Worm (Caenorhabditis elegans): ENCODE data around the gene prdx-2.

prdx-2 gene

DNA sequence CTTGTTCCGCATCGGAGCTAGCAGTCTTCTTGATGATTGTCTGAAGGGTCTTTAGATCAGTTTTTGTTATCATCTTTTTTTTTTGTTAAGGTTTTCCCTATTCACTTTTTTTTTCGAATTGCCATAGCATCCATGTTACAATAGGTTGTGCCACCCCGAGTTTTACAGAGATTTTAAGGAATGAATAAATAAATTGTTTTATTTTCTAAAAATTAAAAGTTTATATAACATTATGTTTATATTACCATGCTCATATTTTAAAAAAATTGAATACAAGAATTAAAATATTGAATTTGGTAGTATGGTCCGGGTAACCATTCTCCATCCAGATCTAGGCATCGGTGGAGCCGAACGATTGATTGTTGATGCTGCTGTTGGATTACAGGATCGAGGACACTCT, 3.0 kb upstream of the prdx-2 start, which contains the start of gene algn-2:
algn-2 (plus strand) TSS at position 301 of the 400 bp plus-strand sequence.
- TF ChIP-seq tra-4 (tag; optimal IDR thresholded peaks at IDR 0.05) = no peak
- no peak for TF ChIP-seq ama-1 (optimal IDR thresholded peaks at IDR 0.05)

DNA sequence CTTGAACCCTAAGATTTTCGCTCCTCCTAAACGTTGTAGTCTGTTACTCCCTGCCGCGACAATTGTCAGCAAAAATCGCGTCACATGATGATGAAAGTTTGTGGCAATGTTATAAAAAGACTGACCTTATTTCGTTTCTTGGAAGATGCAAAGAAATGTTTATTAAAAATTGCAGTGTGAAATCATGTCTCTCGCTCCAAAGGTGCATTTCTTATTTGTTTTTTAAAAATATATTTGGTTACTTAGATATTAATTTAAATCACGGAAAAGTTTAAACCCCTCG, 185 bp downstream of the prdx-2 start:
- TF ChIP-seq hmbx-1 (tag; optimal IDR thresholded peaks at IDR 0.05) (no peak), flt-1 (GFP tag; IDR thresholded peaks at IDR 0.05) (no peak), hmg-4 (GFP tag; optimal IDR thresholded peaks at IDR 0.05) (no peak), tra-4 (tag; optimal IDR thresholded peaks at IDR 0.05) (no peak), scrt-1 (GFP tag; IDR thresholded peaks at IDR 0.05) (no peak), F13C5.2 (tag; optimal IDR thresholded peaks at IDR 0.05) (no peak), sea-1 (GFP tag; conservative IDR thresholded peaks at IDR 0.05) (no peak), ama-1 (optimal IDR thresholded peaks at IDR 0.05) (no peak), ets-7 (tag; optimal IDR thresholded peaks at IDR 0.05) (no peak), pes-1 (GFP tag; IDR thresholded peaks at IDR 0.05) (no peak), ceh-13 (GFP tag; optimal IDR thresholded peaks at IDR 0.05) (no peak), tbx-37 (GFP tag; conservative IDR thresholded peaks at IDR 0.05) (no peak), aly-1 (tag; optimal IDR thresholded peaks at IDR 0.05) (no peak), tbx-11 (GFP tag; IDR thresholded peaks at IDR 0.05) (no peak), ceh-36 (tag; optimal IDR thresholded peaks at IDR 0.05) (no peak), hnd-1 (tag; optimal IDR thresholded peaks at IDR 0.05) (no peak)

ce11 chrII:5379614-5380077, 1.7 kb downstream of the prdx-2 start, which contains the start of gene pkc-3:
TSS of gene pkc-3 (plus strand) at chrII:5380027.
- TF ChIP-seq tbx-37 (GFP tag; conservative IDR thresholded peaks at IDR 0.05) = no peak
- TF ChIP-seq hmg-4 (GFP tag; optimal IDR thresholded peaks at IDR 0.05) = peak; percentile 41

ce11 chrII:5384282-5384681, 6.3 kb downstream of the prdx-2 start:
- TF ChIP-seq hmbx-1 (tag; optimal IDR thresholded peaks at IDR 0.05) (no peak), ceh-13 (GFP tag; optimal IDR thresholded peaks at IDR 0.05) (no peak), tbx-37 (GFP tag; conservative IDR thresholded peaks at IDR 0.05) (no peak), scrt-1 (GFP tag; IDR thresholded peaks at IDR 0.05) (no peak), tbx-11 (GFP tag; IDR thresholded peaks at IDR 0.05) (no peak), F13C5.2 (tag; optimal IDR thresholded peaks at IDR 0.05) (no peak), ama-1 (optimal IDR thresholded peaks at IDR 0.05) (no peak)

ce11 chrII:5387217-5387616, 9.2 kb downstream of the prdx-2 start, which contains the start of gene ccpp-6:
TSS of gene ccpp-6 (minus strand) at chrII:5387317.
- TF ChIP-seq hnd-1 (tag; optimal IDR thresholded peaks at IDR 0.05) = no peak
- TF ChIP-seq B0310.2 (tag; optimal IDR thresholded peaks at IDR 0.05) = no peak
- TF ChIP-seq ceh-36 (tag; optimal IDR thresholded peaks at IDR 0.05) = no peak
- no peak for TF ChIP-seq F13C5.2 (tag; optimal IDR thresholded peaks at IDR 0.05)
- TF ChIP-seq flt-1 (GFP tag; IDR thresholded peaks at IDR 0.05) = no peak
- TF ChIP-seq ama-1 (optimal IDR thresholded peaks at IDR 0.05) = no peak
- no peak for TF ChIP-seq hmbx-1 (tag; optimal IDR thresholded peaks at IDR 0.05)
- TF ChIP-seq ceh-13 (GFP tag; optimal IDR thresholded peaks at IDR 0.05) = no peak
- TF ChIP-seq hmg-4 (GFP tag; optimal IDR thresholded peaks at IDR 0.05) = no peak
- TF ChIP-seq sea-1 (GFP tag; conservative IDR thresholded peaks at IDR 0.05) = no peak
- TF ChIP-seq pes-1 (GFP tag; IDR thresholded peaks at IDR 0.05) = no peak

ce11 chrII:5388786-5389421, 10.9 kb downstream of the prdx-2 start, which contains the start of gene rsp-4:
TSS of gene rsp-4 (minus strand) at chrII:5388836.
- no peak for TF ChIP-seq F13C5.2 (tag; optimal IDR thresholded peaks at IDR 0.05)
- TF ChIP-seq hnd-1 (tag; optimal IDR thresholded peaks at IDR 0.05) = no peak

DNA sequence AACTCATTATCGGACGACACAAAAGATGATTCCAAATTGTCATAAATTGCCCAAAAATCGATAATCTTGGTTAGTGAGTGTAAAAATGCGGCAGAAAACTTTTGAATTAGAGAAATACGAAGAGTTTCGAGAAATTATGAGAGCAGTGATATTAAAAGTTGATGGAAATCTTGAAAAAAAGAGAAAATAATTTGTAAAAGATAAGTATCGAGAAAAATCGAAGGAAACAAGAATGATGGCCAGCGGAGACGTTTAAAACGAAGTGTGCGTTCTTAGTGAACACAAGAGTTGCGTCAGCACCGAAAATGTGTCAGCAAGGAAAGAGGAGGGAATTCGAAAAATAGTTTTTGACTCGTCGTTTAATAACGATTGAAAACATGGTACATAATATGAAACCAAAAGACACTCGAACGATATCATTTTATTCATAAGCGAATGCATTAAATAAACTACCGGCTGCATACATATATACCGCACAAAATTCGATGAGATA, 11.9 kb downstream of the prdx-2 start, which contains the start of gene ndx-6:
ndx-6 (minus strand) TSS at position 51 of the 493 bp plus-strand sequence.
- peak; percentile 7 for TF ChIP-seq hmbx-1 (tag; optimal IDR thresholded peaks at IDR 0.05)
- TF ChIP-seq ets-7 (tag; optimal IDR thresholded peaks at IDR 0.05) = peak; percentile 20
- TF ChIP-seq F13C5.2 (tag; optimal IDR thresholded peaks at IDR 0.05) = peak; percentile 56
- TF ChIP-seq flt-1 (GFP tag; IDR thresholded peaks at IDR 0.05) = no peak
- TF ChIP-seq tbx-37 (GFP tag; conservative IDR thresholded peaks at IDR 0.05) = peak; percentile 45; the same call in 1 of the 2 replicates
- no peak for TF ChIP-seq aly-1 (tag; optimal IDR thresholded peaks at IDR 0.05)
- TF ChIP-seq B0310.2 (tag; optimal IDR thresholded peaks at IDR 0.05) = no peak
- TF ChIP-seq ceh-36 (tag; optimal IDR thresholded peaks at IDR 0.05) = peak; percentile 30
- TF ChIP-seq pes-1 (GFP tag; IDR thresholded peaks at IDR 0.05) = peak; percentile 66

DNA sequence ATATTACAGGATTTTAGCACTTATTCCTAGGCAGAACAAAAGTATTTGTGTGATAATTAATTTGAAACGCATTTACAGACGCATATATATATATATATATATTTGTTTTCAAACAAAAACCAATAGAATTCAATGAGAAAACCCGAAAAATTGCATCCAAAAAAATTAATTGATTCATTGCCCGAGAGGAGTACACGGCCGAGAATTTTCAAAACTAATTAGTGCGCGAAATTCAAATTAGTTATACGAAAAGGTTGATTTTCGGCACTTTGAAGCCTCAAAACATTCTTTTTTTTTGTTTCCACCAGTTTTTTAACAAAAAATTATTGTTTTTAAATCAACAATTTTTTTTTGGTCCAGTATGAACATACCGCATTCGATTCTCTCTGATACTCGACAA, 13.5 kb downstream of the prdx-2 start:
- no peak for TF ChIP-seq hnd-1 (tag; optimal IDR thresholded peaks at IDR 0.05)
- TF ChIP-seq hmbx-1 (tag; optimal IDR thresholded peaks at IDR 0.05) = no peak
- no peak for TF ChIP-seq aly-1 (tag; optimal IDR thresholded peaks at IDR 0.05)
- no peak for TF ChIP-seq pes-1 (GFP tag; IDR thresholded peaks at IDR 0.05)
- no peak for TF ChIP-seq B0310.2 (tag; optimal IDR thresholded peaks at IDR 0.05)
- TF ChIP-seq ama-1 (optimal IDR thresholded peaks at IDR 0.05) = no peak
- no peak for TF ChIP-seq tra-4 (tag; optimal IDR thresholded peaks at IDR 0.05)
- no peak for TF ChIP-seq F13C5.2 (tag; optimal IDR thresholded peaks at IDR 0.05)

ce11 chrII:5393090-5393489, 15.1 kb downstream of the prdx-2 start, which contains the start of gene brap-2:
TSS of gene brap-2 (minus strand) at chrII:5393190.
- no peak for TF ChIP-seq aly-1 (tag; optimal IDR thresholded peaks at IDR 0.05)

Data from whole organism, early embryonic.